Worm (Caenorhabditis elegans): Measurements from ENCODE around the gene clc-2.

DNA sequence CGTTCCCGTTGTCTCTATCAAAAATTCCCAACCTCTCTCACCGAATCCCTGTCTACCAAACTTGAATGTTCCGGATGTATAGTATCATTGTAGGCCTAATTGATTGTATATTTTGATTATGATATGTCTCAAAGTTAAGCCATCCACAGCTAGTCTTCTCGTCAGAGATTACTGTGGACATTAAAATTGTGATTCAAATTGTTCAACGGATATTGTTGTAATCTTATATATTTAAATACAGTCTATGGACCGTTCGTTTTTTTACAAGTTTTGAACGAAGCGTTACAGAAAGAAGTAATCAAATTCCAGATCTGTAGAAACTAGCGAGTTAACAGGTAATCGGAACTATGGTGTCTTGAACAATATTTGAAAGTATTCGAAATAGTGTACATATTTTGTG is 49.5 kb downstream of the clc-2 start, which contains the start of gene F48E3.9:
- TF ChIP-seq fos-1 (tag; optimal IDR thresholded peaks at IDR 0.05) (no peak), ama-1 (optimal IDR thresholded peaks at IDR 0.05) (no peak), ztf-4 (tag; optimal IDR thresholded peaks at IDR 0.05) (no peak)

Data from whole organism, L1 larva.